Fruit fly (Drosophila melanogaster): ENCODE measurements around the gene Sfp36F.

DNA sequence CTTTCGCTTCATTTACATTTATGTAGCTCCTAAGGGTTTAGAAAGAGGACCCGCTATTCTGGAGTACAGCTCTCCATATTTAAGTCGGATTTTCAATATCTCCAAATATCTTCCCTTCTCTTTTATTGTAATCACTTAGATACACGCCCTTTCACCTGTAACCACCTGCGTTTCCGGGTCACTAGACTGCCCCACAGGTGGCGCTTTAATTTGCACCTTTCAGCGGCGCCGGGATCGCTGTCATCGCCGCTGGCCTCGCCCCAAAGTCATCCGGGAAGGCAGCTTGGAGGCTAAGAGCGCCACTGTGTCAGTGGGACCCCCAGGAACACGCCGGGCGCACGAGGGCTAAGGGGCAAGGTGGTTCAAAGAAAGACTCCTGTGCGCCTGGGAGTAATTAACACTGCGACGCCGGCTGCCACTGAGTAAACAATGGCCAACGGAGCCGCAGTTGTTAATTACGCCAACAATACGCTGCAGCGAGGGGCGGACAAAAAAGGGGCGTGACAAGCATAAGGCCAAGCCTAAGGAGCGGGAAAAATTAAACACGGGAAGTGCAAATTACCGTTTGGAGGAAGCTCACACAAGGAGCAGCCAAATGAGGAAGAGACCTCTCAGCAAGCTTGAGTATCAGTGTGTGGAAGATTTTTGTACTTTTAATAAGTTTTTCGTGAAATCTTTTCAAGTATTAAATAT lies 8.0 kb upstream of the Sfp36F start:
- TF ChIP-seq CG6654 (GFP tag; optimal IDR thresholded peaks at IDR 0.05) (no peak), cato (GFP tag; optimal IDR thresholded peaks at IDR 0.05; ENCODE audit: borderline replicate concordance) (no peak), CG30431 (GFP tag; optimal IDR thresholded peaks at IDR 0.05) (no peak), CG4707 (GFP tag; optimal IDR thresholded peaks at IDR 0.05) (no peak), Kr (GFP tag; optimal IDR thresholded peaks at IDR 0.05) (no peak), disco-r (GFP tag; optimal IDR thresholded peaks at IDR 0.05) (no peak), stwl (tag; optimal IDR thresholded peaks at IDR 0.05) (no peak), jing (GFP tag; optimal IDR thresholded peaks at IDR 0.05) (no peak), psq (GFP tag; optimal IDR thresholded peaks at IDR 0.05) (no peak), caup (GFP tag; optimal IDR thresholded peaks at IDR 0.05; ENCODE audit: severe bottlenecking) (no peak), NC2α (GFP tag; optimal IDR thresholded peaks at IDR 0.05) (no peak)
